Fruit fly (Drosophila melanogaster) whole organism, embryonic: ENCODE measurements around the gene Ubc7.

Experiments used
- ATbp ChIP-seq: fragments of 200-800 bp; sonication (Bioruptor generic); optimal IDR thresholded peaks from 2 replicates; lab custom pipeline; 2017; ENCODE audit warnings: missing biosample characterization, mild to moderate bottlenecking, missing genetic modification characterization, missing genetic modification reagents
- Atf-2 ChIP-seq: fragments of 200-800 bp; sonication (Bioruptor generic); optimal IDR thresholded peaks from 2 replicates; lab custom pipeline; 2016; ENCODE audit warnings: missing biosample characterization, missing genetic modification characterization
- Blimp-1 ChIP-seq: fragments of 200-800 bp; sonication (Bioruptor generic); optimal IDR thresholded peaks from 3 replicates; lab custom pipeline; 2018; ENCODE audit warnings: missing biosample characterization, missing genetic modification characterization, mild to moderate bottlenecking, moderate library complexity, missing genetic modification reagents
- C15 ChIP-seq: fragments of 200-800 bp; sonication (Bioruptor generic); IDR thresholded peaks from 3 replicates; pipeline ENCODE4 v1.3.6; 2022; ENCODE audit warnings: missing biosample characterization, missing genetic modification characterization
- CG10565 ChIP-seq: fragments of 200-800 bp; sonication (Bioruptor generic); optimal IDR thresholded peaks from 3 replicates; lab custom pipeline; 2016; ENCODE audit warnings: missing biosample characterization, mild to moderate bottlenecking, missing genetic modification characterization
- CG11456 ChIP-seq: fragments of 200-800 bp; sonication (Bioruptor generic); IDR thresholded peaks from 3 replicates; pipeline ENCODE4 v1.3.6; 2022; ENCODE audit warnings: missing biosample characterization, missing genetic modification characterization
- CG14710 ChIP-seq: fragments of 200-800 bp; sonication (Bioruptor generic); optimal IDR thresholded peaks from 3 replicates; lab custom pipeline; 2019; ENCODE audit warnings: missing biosample characterization, mild to moderate bottlenecking, missing genetic modification characterization, moderate library complexity
- CG15601 ChIP-seq: fragments of 200-800 bp; sonication (Bioruptor generic); optimal IDR thresholded peaks from 3 replicates; lab custom pipeline; 2019; ENCODE audit warnings: missing biosample characterization, mild to moderate bottlenecking, missing genetic modification characterization, moderate library complexity
- CG16863 ChIP-seq: fragments of 200-800 bp; sonication (Bioruptor generic); optimal IDR thresholded peaks from 3 replicates; lab custom pipeline; 2016; ENCODE audit warnings: missing biosample characterization, missing genetic modification characterization
- CG3281 ChIP-seq: fragments of 200-800 bp; sonication (Bioruptor generic); optimal IDR thresholded peaks from 3 replicates; lab custom pipeline; 2017; ENCODE audit warnings: missing biosample characterization, mild to moderate bottlenecking, missing genetic modification characterization
- CG33557 ChIP-seq: fragments of 200-800 bp; sonication (Bioruptor generic); optimal IDR thresholded peaks from 2 replicates; lab custom pipeline; 2019; ENCODE audit warnings: missing biosample characterization, mild to moderate bottlenecking, missing genetic modification characterization, moderate library complexity
- CG4328 ChIP-seq: fragments of 200-800 bp; sonication (Bioruptor generic); optimal IDR thresholded peaks from 3 replicates; lab custom pipeline; 2017; ENCODE audit warnings: missing biosample characterization, missing genetic modification reagents, missing genetic modification characterization
- CG4707 ChIP-seq: fragments of 200-800 bp; sonication (Bioruptor generic); optimal IDR thresholded peaks from 2 replicates; lab custom pipeline; 2018; ENCODE audit warnings: missing biosample characterization, mild to moderate bottlenecking, missing genetic modification characterization, moderate library complexity
- CG7357 ChIP-seq: fragments of 200-800 bp; sonication (Bioruptor generic); IDR thresholded peaks from 3 replicates; pipeline ENCODE4 v1.3.6; 2022; ENCODE audit warnings: missing biosample characterization, missing genetic modification characterization
- CG7928 ChIP-seq: fragments of 200-800 bp; sonication (Bioruptor generic); optimal IDR thresholded peaks from 2 replicates; lab custom pipeline; 2017; ENCODE audit warnings: missing biosample characterization, mild to moderate bottlenecking, missing genetic modification characterization
- CG7987 ChIP-seq: fragments of 200-800 bp; sonication (Bioruptor generic); optimal IDR thresholded peaks from 2 replicates; lab custom pipeline; 2018; ENCODE audit warnings: missing biosample characterization, mild to moderate bottlenecking, missing genetic modification characterization, moderate library complexity
- CG9609 ChIP-seq: fragments of 200-800 bp; sonication (Bioruptor generic); optimal IDR thresholded peaks from 3 replicates; lab custom pipeline; 2016; ENCODE audit warnings: missing biosample characterization, missing genetic modification characterization
- CG9797 ChIP-seq: fragments of 200-800 bp; sonication (Bioruptor generic); optimal IDR thresholded peaks from 3 replicates; lab custom pipeline; 2018; ENCODE audit warnings: missing biosample characterization, mild to moderate bottlenecking, missing genetic modification characterization
- CoRest ChIP-seq: fragments of 200-800 bp; sonication (Bioruptor generic); optimal IDR thresholded peaks from 3 replicates; lab custom pipeline; 2018; ENCODE audit warnings: missing biosample characterization, mild to moderate bottlenecking, missing genetic modification characterization, moderate library complexity
- CrebB ChIP-seq: fragments of 200-800 bp; sonication (Bioruptor generic); optimal IDR thresholded peaks from 3 replicates; lab custom pipeline; 2018; ENCODE audit warnings: missing biosample characterization, mild to moderate bottlenecking, missing genetic modification characterization
- D19A ChIP-seq: fragments of 200-800 bp; optimal IDR thresholded peaks from 3 replicates; lab custom pipeline; 2019; ENCODE audit warnings: missing biosample characterization, mild to moderate bottlenecking, missing genetic modification characterization, moderate library complexity
- Drgx ChIP-seq: fragments of 200-800 bp; sonication (Bioruptor generic); IDR thresholded peaks from 2 replicates; pipeline ENCODE4 v1.3.6; 2022; ENCODE audit warnings: missing biosample characterization, missing genetic modification characterization
- E2f2 ChIP-seq: fragments of 200-800 bp; sonication (Bioruptor generic); IDR thresholded peaks from 2 replicates; pipeline ENCODE4 v1.3.6; 2022; ENCODE audit warnings: missing biosample characterization, missing genetic modification characterization
- Elba2 ChIP-seq: fragments of 200-800 bp; sonication (Bioruptor generic); optimal IDR thresholded peaks from 3 replicates; lab custom pipeline; 2016; ENCODE audit warnings: missing biosample characterization, missing genetic modification characterization
- HLH54F ChIP-seq: fragments of 200-800 bp; sonication (Bioruptor generic); optimal IDR thresholded peaks from 3 replicates; lab custom pipeline; 2016; ENCODE audit warnings: missing biosample characterization, missing genetic modification characterization
- Hr39 ChIP-seq: fragments of >200 bp; optimal IDR thresholded peaks from 2 replicates; lab custom pipeline; 2017
- Lim3 ChIP-seq: fragments of 200-800 bp; sonication (Bioruptor generic); IDR thresholded peaks from 2 replicates; pipeline ENCODE4 v1.3.6; 2022; ENCODE audit warnings: missing biosample characterization, missing genetic modification characterization
- Lpt ChIP-seq: fragments of >200 bp; optimal IDR thresholded peaks from 2 replicates; lab custom pipeline; 2018; ENCODE audit warnings: missing biosample characterization, missing genetic modification characterization
- Mad ChIP-seq: fragments of 200-800 bp; sonication (Bioruptor generic); optimal IDR thresholded peaks from 2 replicates; lab custom pipeline; 2016; ENCODE audit warnings: missing biosample characterization, missing genetic modification characterization
- Med ChIP-seq: fragments of 200-800 bp; sonication (Bioruptor generic); peaks from one replicate; lab custom pipeline; 2016; ENCODE audit warnings: missing biosample characterization, missing genetic modification characterization, mild to moderate bottlenecking, inconsistent platforms, moderate library complexity
- NFAT ChIP-seq: fragments of 200-800 bp; sonication (Bioruptor generic); IDR thresholded peaks from 2 replicates; pipeline ENCODE4 v1.3.6; 2022; ENCODE audit warnings: missing biosample characterization, missing genetic modification characterization
- Nf-YC ChIP-seq: fragments of 200-800 bp; optimal IDR thresholded peaks from 3 replicates; lab custom pipeline; 2019; ENCODE audit warnings: missing biosample characterization, mild to moderate bottlenecking, missing genetic modification characterization, moderate library complexity
- Ptx1 ChIP-seq: fragments of 200-800 bp; sonication (Bioruptor generic); IDR thresholded peaks from 2 replicates; pipeline ENCODE4 v1.3.6; 2022; ENCODE audit warnings: missing biosample characterization, missing genetic modification characterization
- Rx ChIP-seq: fragments of 200-800 bp; sonication (Bioruptor generic); IDR thresholded peaks from 2 replicates; pipeline ENCODE4 v1.3.6; 2022; ENCODE audit warnings: missing biosample characterization, missing genetic modification characterization
- Sry-δ ChIP-seq: fragments of 200-800 bp; sonication (Bioruptor generic); optimal IDR thresholded peaks from 2 replicates; lab custom pipeline; 2016; ENCODE audit warnings: missing biosample characterization, missing genetic modification characterization
- YL-1 ChIP-seq: fragments of 200-800 bp; sonication (Bioruptor generic); optimal IDR thresholded peaks from 3 replicates; lab custom pipeline; 2017; ENCODE audit warnings: missing biosample characterization, mild to moderate bottlenecking, missing genetic modification characterization
- bbx ChIP-seq: fragments of 200-800 bp; sonication (Bioruptor generic); IDR thresholded peaks from 2 replicates; pipeline ENCODE4 v1.3.6; 2022; ENCODE audit warnings: missing biosample characterization, missing genetic modification characterization; ENCODE audit not compliant: partially characterized antibody
- bcd ChIP-seq: fragments of 200-800 bp; sonication (Bioruptor generic); optimal IDR thresholded peaks from 2 replicates; lab custom pipeline; 2017; ENCODE audit warnings: missing biosample characterization, mild to moderate bottlenecking, missing genetic modification characterization
- bigmax ChIP-seq: fragments of 200-800 bp; sonication (Bioruptor generic); optimal IDR thresholded peaks from 2 replicates; lab custom pipeline; 2018; ENCODE audit warnings: missing biosample characterization, mild to moderate bottlenecking, missing genetic modification characterization
- corto ChIP-seq: fragments of 200-800 bp; sonication (Bioruptor generic); optimal IDR thresholded peaks from 2 replicates; lab custom pipeline; 2016; ENCODE audit warnings: missing biosample characterization, mild to moderate bottlenecking, missing genetic modification characterization, moderate library complexity
- fd64A ChIP-seq: fragments of 200-800 bp; sonication (Bioruptor generic); optimal IDR thresholded peaks from 3 replicates; lab custom pipeline; 2018; ENCODE audit warnings: missing biosample characterization, mild to moderate bottlenecking, missing genetic modification characterization
- gcm2 ChIP-seq: fragments of 200-800 bp; sonication (Bioruptor generic); optimal IDR thresholded peaks from 2 replicates; lab custom pipeline; 2016; ENCODE audit warnings: missing biosample characterization, missing genetic modification characterization
- kni ChIP-seq: fragments of 200-800 bp; sonication (Bioruptor generic); optimal IDR thresholded peaks from 3 replicates; lab custom pipeline; 2017; ENCODE audit warnings: mild to moderate bottlenecking, missing biosample characterization, missing genetic modification reagents, missing genetic modification characterization
- lilli ChIP-seq: fragments of 200-800 bp; sonication (Bioruptor generic); optimal IDR thresholded peaks from 3 replicates; lab custom pipeline; 2016; ENCODE audit warnings: missing biosample characterization, missing genetic modification characterization
- mirr ChIP-seq: fragments of 200-800 bp; sonication (Bioruptor generic); optimal IDR thresholded peaks from 3 replicates; lab custom pipeline; 2018; ENCODE audit warnings: missing biosample characterization, mild to moderate bottlenecking, missing genetic modification characterization
- pfk ChIP-seq: fragments of 200-800 bp; sonication (Bioruptor generic); optimal IDR thresholded peaks from 2 replicates; lab custom pipeline; 2018; ENCODE audit warnings: missing biosample characterization, mild to moderate bottlenecking, missing genetic modification characterization, moderate library complexity
- shn ChIP-seq: fragments of 200-800 bp; sonication (Bioruptor generic); optimal IDR thresholded peaks from 3 replicates; lab custom pipeline; 2016; ENCODE audit warnings: missing biosample characterization, missing genetic modification characterization
- tio ChIP-seq: fragments of 200-800 bp; sonication (Bioruptor generic); optimal IDR thresholded peaks from 2 replicates; lab custom pipeline; 2017; ENCODE audit warnings: missing biosample characterization, missing genetic modification characterization, inconsistent platforms
- unc-4 ChIP-seq: fragments of 200-800 bp; sonication (Bioruptor generic); IDR thresholded peaks from 2 replicates; pipeline ENCODE4 v1.3.6; 2022; ENCODE audit warnings: missing biosample characterization, missing genetic modification characterization; ENCODE audit not compliant: partially characterized antibody
- usp ChIP-seq: fragments of >200 bp; optimal IDR thresholded peaks from 2 replicates; lab custom pipeline; 2017; ENCODE audit warnings: missing biosample characterization, missing genetic modification characterization
- wek ChIP-seq: fragments of 200-800 bp; sonication (Bioruptor generic); optimal IDR thresholded peaks from 3 replicates; lab custom pipeline; 2018; ENCODE audit warnings: missing biosample characterization, mild to moderate bottlenecking, missing genetic modification characterization, moderate library complexity
- zen2 ChIP-seq: fragments of 200-800 bp; sonication (Bioruptor generic); IDR thresholded peaks from 3 replicates; pipeline ENCODE4 v1.3.6; 2022; ENCODE audit warnings: missing biosample characterization, missing genetic modification characterization; ENCODE audit not compliant: partially characterized antibody

Gene Ubc7

DNA sequence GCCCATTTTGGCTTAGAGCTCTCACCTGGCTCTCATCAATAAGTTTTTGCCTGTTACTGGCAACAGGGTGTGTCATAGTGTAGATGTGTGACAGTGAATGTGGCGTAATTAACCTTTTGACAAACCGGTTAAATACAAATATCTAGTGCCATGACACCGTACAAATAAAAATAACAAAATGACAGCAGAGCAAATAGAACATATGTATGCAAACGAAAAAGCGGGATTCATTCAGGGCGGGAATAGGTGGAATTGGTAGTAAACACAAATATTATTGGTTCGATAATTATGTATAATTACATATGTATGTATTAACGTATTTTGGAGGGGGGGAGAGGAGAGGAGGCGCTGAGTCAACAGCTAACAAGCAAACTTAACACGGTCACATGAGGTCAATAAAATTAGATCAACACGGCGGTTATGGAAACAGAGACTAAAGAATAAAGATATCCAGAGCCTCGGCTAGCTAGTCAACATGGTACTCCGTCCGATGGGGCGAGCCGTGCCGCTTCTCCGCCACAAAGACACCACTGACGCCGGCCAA is 2.8 kb downstream of the Ubc7 start (continued):
- TF ChIP-seq CG4328 (GFP tag; lab: Kevin White, UChicago) (no peak), Rx (no peak), CG15601 (peak; percentile 27), CG16863 (GFP tag; lab: Kevin White, UChicago) (no peak), zen2 (no peak), bigmax (no peak), HLH54F (no peak), gcm2 (no peak), CG3281 (GFP tag; lab: Kevin White, UChicago) (no peak), fd64A (GFP tag; lab: Kevin White, UChicago) (peak; percentile 30), CG14710 (peak; percentile 12), CG10565 (GFP tag; lab: Kevin White, UChicago) (no peak), C15 (GFP tag; lab: Robert Waterston, UW) (no peak), CG4707 (GFP tag; lab: Kevin White, UChicago) (no peak), Atf-2 (GFP tag; lab: Kevin White, UChicago) (no peak), Hr39 (lab: Kevin White, UChicago) (no peak), kni (GFP tag; lab: Kevin White, UChicago) (peak; percentile 36), CoRest (no peak), Drgx (no peak), usp (GFP tag; lab: Kevin White, UChicago) (no peak), CG7987 (GFP tag; lab: Kevin White, UChicago) (peak; percentile 21), Ptx1 (GFP tag; lab: Robert Waterston, UW) (no peak), Blimp-1 (GFP tag; lab: Kevin White, UChicago) (no peak), pfk (GFP tag; lab: Kevin White, UChicago) (no peak), CrebB (tag; lab: Kevin White, UChicago) (peak; percentile 10), D19A (tag; lab: Kevin White, UChicago) (no peak), Med (GFP tag; lab: Kevin White, UChicago) (peak; percentile 21), bcd (no peak), CG9609 (GFP tag; lab: Kevin White, UChicago) (no peak), lilli (no peak), ATbp (GFP tag; lab: Kevin White, UChicago) (peak; percentile 20), Lpt (GFP tag; lab: Kevin White, UChicago) (no peak), Elba2 (GFP tag; lab: Kevin White, UChicago) (no peak)

DNA sequence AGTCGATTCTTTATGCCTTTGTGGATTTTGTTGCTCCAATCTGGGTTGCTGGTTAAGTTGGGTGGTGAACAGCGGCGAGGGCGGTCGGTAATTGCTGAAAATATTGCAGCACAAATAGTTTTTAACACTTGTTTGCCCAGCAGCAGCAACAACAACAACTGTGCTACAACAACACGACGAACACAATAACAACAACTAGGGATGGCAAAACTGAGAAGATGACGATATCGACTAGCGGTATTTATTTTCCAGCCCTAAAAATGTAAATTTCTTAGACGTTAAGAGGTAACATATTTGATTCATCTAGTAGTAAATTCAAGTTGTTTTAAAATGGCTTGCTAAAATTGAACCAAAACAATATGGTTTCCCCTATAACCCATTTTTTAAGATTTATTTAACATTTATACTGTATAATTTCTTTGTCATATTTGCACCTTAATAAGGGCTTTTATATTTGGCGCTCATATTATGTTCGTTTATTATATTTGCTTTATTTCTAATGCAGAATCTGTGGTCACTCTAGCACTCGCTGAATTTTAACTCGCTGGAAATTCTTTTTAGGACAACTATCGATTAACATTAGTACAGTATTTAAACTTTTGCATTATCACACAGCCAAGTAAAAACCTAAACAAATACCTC is 5.0 kb downstream of the Ubc7 start:
- no peak for TF ChIP-seq corto
- peak; percentile 42 for TF ChIP-seq Sry-δ
- TF ChIP-seq shn = no peak
- peak; percentile 45 for TF ChIP-seq mirr (GFP tag; lab: Kevin White, UChicago)
- no peak for TF ChIP-seq Lim3 (GFP tag; lab: Robert Waterston, UW)
- TF ChIP-seq bbx (GFP tag; lab: Robert Waterston, UW) = peak; percentile 9; the same call in 1 of the 2 replicates
- no peak for TF ChIP-seq CG11456 (GFP tag; lab: Robert Waterston, UW)
- TF ChIP-seq unc-4 (GFP tag; lab: Robert Waterston, UW) = no peak
- peak; percentile 92 for TF ChIP-seq CG7928 (GFP tag; lab: Kevin White, UChicago)
- no peak for TF ChIP-seq Mad (GFP tag; lab: Kevin White, UChicago)
- peak; percentile 15 for TF ChIP-seq YL-1 (GFP tag; lab: Kevin White, UChicago)
- TF ChIP-seq Nf-YC (tag; lab: Kevin White, UChicago) = no peak
- TF ChIP-seq NFAT (GFP tag; lab: Robert Waterston, UW) = no peak
- TF ChIP-seq E2f2 = peak; percentile 75
- TF ChIP-seq CG33557 = no peak
- peak; percentile 46 for TF ChIP-seq wek (GFP tag; lab: Kevin White, UChicago)
- TF ChIP-seq CG7357 (GFP tag; lab: Robert Waterston, UW) = no peak
- peak; percentile 42 for TF ChIP-seq CG9797 (GFP tag; lab: Kevin White, UChicago)
- TF ChIP-seq tio (GFP tag; lab: Kevin White, UChicago) = no peak
